Fruit fly (Drosophila melanogaster): ENCODE data around the gene jar.
A peak's percentile ranks its signal among the peaks of the same experiment; 100 is the strongest.

Gene jar

DNA sequence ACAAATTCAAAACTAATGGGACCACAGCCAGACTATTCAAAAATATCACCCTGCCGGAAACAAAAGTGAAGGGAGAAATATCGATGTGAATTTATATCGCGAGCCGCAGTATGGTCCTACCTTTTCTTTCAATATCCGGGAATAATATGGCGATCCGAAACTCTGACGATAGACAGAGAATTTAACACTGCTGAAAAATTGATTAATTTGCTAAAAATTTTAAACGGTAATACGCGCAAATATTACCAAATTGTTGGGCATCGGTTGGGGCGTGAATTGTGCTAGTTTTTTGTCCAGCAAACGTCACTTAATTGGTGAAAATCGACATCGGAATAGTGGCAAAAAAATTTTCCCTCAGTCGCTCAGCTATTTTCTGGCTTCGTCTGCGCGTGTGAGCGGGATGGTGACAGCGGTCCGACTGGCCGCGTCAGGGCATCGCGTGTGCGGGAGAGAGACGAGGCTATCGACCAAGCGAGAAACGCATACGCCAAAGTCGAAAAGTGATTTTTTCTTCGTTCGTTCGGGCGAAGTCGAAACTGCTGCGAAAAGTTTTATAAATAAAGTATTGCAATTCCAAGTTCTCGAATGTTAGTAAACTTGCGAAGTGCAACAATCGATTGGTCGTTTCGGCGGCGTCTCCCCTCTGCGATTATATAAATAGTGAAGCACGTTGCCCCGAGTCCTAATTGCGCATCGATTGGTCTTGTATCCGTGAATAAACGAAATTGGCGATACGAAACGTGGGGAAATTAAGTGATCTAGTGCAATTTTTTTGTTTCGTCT, 40.4 kb downstream of the jar start, which contains the start of gene mask (continued):
- TF ChIP-seq Eip74EF (GFP tag; optimal IDR thresholded peaks at IDR 0.05) (peak in 1 of 2 experiments; percentile 25), psq (GFP tag; optimal IDR thresholded peaks at IDR 0.05) (no peak), gce (GFP tag; IDR thresholded peaks at IDR 0.05) (peak; percentile 79), CG9609 (GFP tag; optimal IDR thresholded peaks at IDR 0.05) (peak; percentile 74), H15 (GFP tag; IDR thresholded peaks at IDR 0.05) (peak; percentile 82), CG17361 (GFP tag; IDR thresholded peaks at IDR 0.05) (peak; percentile 86; the same call in 2 of the 3 replicates), CG6683 (GFP tag; optimal IDR thresholded peaks at IDR 0.05) (peak; percentile 0), pum (GFP tag; optimal IDR thresholded peaks at IDR 0.05) (peak; percentile 19), sc (optimal IDR thresholded peaks at IDR 0.05) (no peak), sc (GFP tag; optimal IDR thresholded peaks at IDR 0.05) (peak; percentile 71), CG4730 (GFP tag; IDR thresholded peaks at IDR 0.05) (0 out of 2 replicates have a peak, but pooled peaks have one; percentile 7), sqz (GFP tag; optimal IDR thresholded peaks at IDR 0.05) (peak; percentile 78), CG17829 (tag; optimal IDR thresholded peaks at IDR 0.05) (peak; percentile 17), Nf-YC (tag; optimal IDR thresholded peaks at IDR 0.05) (peak; percentile 50), CG3281 (GFP tag; optimal IDR thresholded peaks at IDR 0.05) (peak; percentile 82), nmo (GFP tag; optimal IDR thresholded peaks at IDR 0.05) (peak; percentile 49), CG7928 (GFP tag; optimal IDR thresholded peaks at IDR 0.05) (peak; percentile 12), NFAT (GFP tag; IDR thresholded peaks at IDR 0.05) (peak; percentile 93), Usf (GFP tag; optimal IDR thresholded peaks at IDR 0.05) (peak; percentile 74), sima (GFP tag; optimal IDR thresholded peaks at IDR 0.05) (peak; percentile 69), CG12219 (GFP tag; optimal IDR thresholded peaks at IDR 0.05) (peak; percentile 72), esg (GFP tag; conservative IDR thresholded peaks at IDR 0.05) (no peak), CG34224 (GFP tag; IDR thresholded peaks at IDR 0.05; ENCODE audit: partially characterized antibody) (no peak), CG2199 (GFP tag; IDR thresholded peaks at IDR 0.05) (no peak), CG12391 (tag; optimal IDR thresholded peaks at IDR 0.05) (peak; percentile 74), CG3163 (GFP tag; optimal IDR thresholded peaks at IDR 0.05) (peak; percentile 71), Lpt (GFP tag; optimal IDR thresholded peaks at IDR 0.05) (no peak), CG2129 (GFP tag; IDR thresholded peaks at IDR 0.05; ENCODE audit: partially characterized antibody) (no peak), CG5953 (GFP tag; IDR thresholded peaks at IDR 0.05) (peak; percentile 62; the same call in 1 of the 2 replicates), CG17186 (GFP tag; optimal IDR thresholded peaks at IDR 0.05) (no peak), ap (GFP tag; IDR thresholded peaks at IDR 0.05) (peak; percentile 69; the same call in 1 of the 2 replicates), pzg (GFP tag; optimal IDR thresholded peaks at IDR 0.05) (peak; percentile 61), ac (GFP tag; optimal IDR thresholded peaks at IDR 0.05) (peak; percentile 55), emc (GFP tag; optimal IDR thresholded peaks at IDR 0.05) (peak; percentile 81), twi (tag; optimal IDR thresholded peaks at IDR 0.05) (peak; percentile 51), crp (GFP tag; optimal IDR thresholded peaks at IDR 0.05) (peak in 1 of 2 experiments; percentile 47), trh (GFP tag; optimal IDR thresholded peaks at IDR 0.05) (peak; percentile 34), Camta (GFP tag; optimal IDR thresholded peaks at IDR 0.05) (peak; percentile 84), ind (GFP tag; optimal IDR thresholded peaks at IDR 0.05) (peak; percentile 65), vfl (GFP tag; optimal IDR thresholded peaks at IDR 0.05) (peak; percentile 45), CG14014 (GFP tag; IDR thresholded peaks at IDR 0.05) (peak; percentile 75), HLH3B (GFP tag; IDR thresholded peaks at IDR 0.05) (peak; percentile 61), Sry-δ (GFP tag; optimal IDR thresholded peaks at IDR 0.05) (peak; percentile 90), lola (GFP tag; optimal IDR thresholded peaks at IDR 0.05) (peak in 1 of 3 experiments; percentile 5), gsb-n (tag; optimal IDR thresholded peaks at IDR 0.05) (peak; percentile 41), Taf1 (GFP tag; IDR thresholded peaks at IDR 0.05) (peak; percentile 46; the same call in 1 of the 2 replicates), CG13424 (tag; optimal IDR thresholded peaks at IDR 0.05) (peak; percentile 39), CG11398 (GFP tag; optimal IDR thresholded peaks at IDR 0.05) (peak; percentile 64), odd (GFP tag; optimal IDR thresholded peaks at IDR 0.05) (peak; percentile 73)

Measured in whole organism, embryonic.